Worm (Caenorhabditis elegans): Measurements from ENCODE around the gene cubn-1.

cubn-1 gene

ce11 chrV:12676299-12676698 lies 65.2 kb downstream of the cubn-1 start:
- no peak for TF ChIP-seq scrt-1 (GFP tag; IDR thresholded peaks at IDR 0.05)
- TF ChIP-seq tra-4 (tag; optimal IDR thresholded peaks at IDR 0.05) = no peak
- no peak for TF ChIP-seq pes-1 (GFP tag; IDR thresholded peaks at IDR 0.05)
- no peak for TF ChIP-seq ceh-13 (GFP tag; optimal IDR thresholded peaks at IDR 0.05)
- TF ChIP-seq hmbx-1 (tag; optimal IDR thresholded peaks at IDR 0.05) = no peak
- no peak for TF ChIP-seq ama-1 (optimal IDR thresholded peaks at IDR 0.05)
- no peak for TF ChIP-seq tbx-37 (GFP tag; conservative IDR thresholded peaks at IDR 0.05)
- TF ChIP-seq flt-1 (GFP tag; IDR thresholded peaks at IDR 0.05) = no peak
- no peak for TF ChIP-seq B0310.2 (tag; optimal IDR thresholded peaks at IDR 0.05)

All from whole organism, early embryonic.